Worm (Caenorhabditis elegans) whole organism, late embryonic: ENCODE measurements around the gene brc-2.

Experiments
- ceh-24 ChIP-seq: sonication (generic microtip); optimal IDR thresholded peaks from 2 replicates; lab custom pipeline; 2016; ENCODE audit warnings: mild to moderate bottlenecking, missing genetic modification characterization, missing compliant biosample characterization
- ceh-45 ChIP-seq: fragments of 200-800 bp; sonication (Bioruptor generic); IDR thresholded peaks from 2 replicates; pipeline ENCODE4 v1.3.6; 2022; ENCODE audit warnings: missing genetic modification reagents, missing genetic modification characterization, missing compliant biosample characterization
- elt-2 ChIP-seq: sonication (generic microtip); optimal IDR thresholded peaks from 2 replicates; lab custom pipeline; 2016; ENCODE audit warnings: missing genetic modification reagents, missing genetic modification characterization, missing compliant biosample characterization
- lin-11 ChIP-seq: fragments of 200-800 bp; sonication (Bioruptor generic); optimal IDR thresholded peaks from 2 replicates; lab custom pipeline; 2018; ENCODE audit warnings: mild to moderate bottlenecking, missing genetic modification characterization, missing compliant biosample characterization
- pqm-1 ChIP-seq: sonication (generic microtip); optimal IDR thresholded peaks from 2 replicates; lab custom pipeline; 2016; ENCODE audit warnings: missing genetic modification characterization, missing compliant biosample characterization
- unc-86 ChIP-seq: sonication (generic microtip); optimal IDR thresholded peaks from 2 replicates; lab custom pipeline; 2016; ENCODE audit warnings: missing genetic modification characterization, missing compliant biosample characterization

DNA sequence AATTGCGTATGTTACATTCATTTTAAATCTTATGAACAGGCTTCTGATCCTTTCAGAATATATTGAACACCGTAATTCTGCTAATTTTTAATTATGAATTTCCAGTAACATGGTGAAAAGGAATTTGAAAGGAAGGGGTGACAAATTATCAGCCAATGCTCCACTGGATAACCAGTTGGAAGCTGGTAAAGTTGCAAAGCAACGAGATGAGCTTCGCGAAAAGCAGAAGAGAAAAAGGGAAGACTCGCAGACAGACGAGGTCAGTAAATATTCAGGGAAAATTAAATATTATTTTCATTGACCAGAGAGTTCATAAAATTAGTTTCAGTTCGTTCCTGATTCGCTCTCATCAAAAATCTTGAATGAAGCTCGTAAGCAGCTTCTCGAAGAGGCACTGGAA lies 29.0 kb upstream of the brc-2 start, which contains the start of gene byn-1:
- TF ChIP-seq unc-86 (tag; lab: Kevin White, UChicago): no peak
- no peak for TF ChIP-seq lin-11
- no peak for TF ChIP-seq ceh-45 (GFP tag; lab: Robert Waterston, UW)
- TF ChIP-seq ceh-24 (tag; lab: Kevin White, UChicago): no peak
- TF ChIP-seq pqm-1 (tag; lab: Kevin White, UChicago): no peak
- no peak for TF ChIP-seq elt-2 (tag; lab: Kevin White, UChicago)
